Worm (Caenorhabditis elegans) whole organism, L1 larva: ENCODE results near the gene fbxb-64.

Experiments
- C34B4.2 ChIP-seq: sonication (generic microtip); optimal IDR thresholded peaks from 2 replicates; lab custom pipeline; 2017; ENCODE audit warnings: mild to moderate bottlenecking, missing genetic modification characterization, missing compliant biosample characterization
- dpl-1 ChIP-seq, 3 experiments: fragments of 150-350 bp in 2 of 3; sonication (generic microtip) in 1 of 3; optimal IDR thresholded peaks; 2 replicates each; lab custom pipeline; 2014 to 2017; ENCODE audit warnings: missing biosample characterization in 3 of 3, missing genetic modification characterization in 3 of 3, missing genetic modification reagents in 3 of 3
- elt-2 ChIP-seq: sonication (generic microtip); optimal IDR thresholded peaks from 2 replicates; lab custom pipeline; 2016; ENCODE audit warnings: missing genetic modification characterization, mild to moderate bottlenecking, inconsistent platforms, missing compliant biosample characterization, missing genetic modification reagents
- elt-3 ChIP-seq, 6 experiments: fragments of 150-350 bp in 1 of 6; sonication (generic microtip); optimal IDR thresholded peaks; 2 replicates each; lab custom pipeline; 2017 to 2018; ENCODE audit warnings: missing biosample characterization in 6 of 6, missing genetic modification characterization in 6 of 6, inconsistent platforms in 1 of 6
- fkh-10 ChIP-seq: sonication (generic microtip); optimal IDR thresholded peaks from 2 replicates; lab custom pipeline; 2017; ENCODE audit warnings: missing biosample characterization, missing genetic modification reagents, missing genetic modification characterization
- fos-1 ChIP-seq: fragments of 150-350 bp; optimal IDR thresholded peaks from 2 replicates; lab custom pipeline; 2014; ENCODE audit warnings: missing biosample characterization, missing genetic modification characterization
- irx-1 ChIP-seq: sonication (generic microtip); optimal IDR thresholded peaks from 2 replicates; lab custom pipeline; 2016; ENCODE audit warnings: missing genetic modification characterization, missing compliant biosample characterization
- jun-1 ChIP-seq: fragments of 150-350 bp; optimal IDR thresholded peaks from 2 replicates; lab custom pipeline; 2014; ENCODE audit warnings: missing biosample characterization, missing genetic modification reagents, missing genetic modification characterization
- nhr-11 ChIP-seq: fragments of 150-350 bp; optimal IDR thresholded peaks from 2 replicates; lab custom pipeline; 2014; ENCODE audit warnings: missing biosample characterization, missing genetic modification characterization
- nhr-12 ChIP-seq: sonication (generic microtip); optimal IDR thresholded peaks from 2 replicates; lab custom pipeline; 2017; ENCODE audit warnings: missing biosample characterization, missing genetic modification characterization
- unc-130 ChIP-seq: fragments of 150-350 bp; optimal IDR thresholded peaks from 2 replicates; lab custom pipeline; 2017; ENCODE audit warnings: missing biosample characterization, missing genetic modification characterization, inconsistent platforms
- unc-62 ChIP-seq: fragments of 150-350 bp; optimal IDR thresholded peaks from 2 replicates; lab custom pipeline; 2014; ENCODE audit warnings: missing biosample characterization, missing genetic modification reagents, missing genetic modification characterization
- ztf-11 ChIP-seq, 2 experiments: sonication (generic microtip); optimal IDR thresholded peaks; 2 replicates each; lab custom pipeline; 2016 to 2017; ENCODE audit warnings: missing genetic modification characterization in 2 of 2, missing biosample characterization in 1 of 2, missing compliant biosample characterization in 1 of 2
- ztf-4 ChIP-seq: fragments of 150-350 bp; optimal IDR thresholded peaks from 2 replicates; lab custom pipeline; 2014; ENCODE audit warnings: missing biosample characterization, missing genetic modification characterization

- TF ChIP-seq unc-130 (tag; lab: Kevin White, UChicago), result no peak
- TF ChIP-seq elt-2 (tag; lab: Kevin White, UChicago), result no peak
- no peak for TF ChIP-seq fkh-10 (GFP tag; lab: Kevin White, UChicago)
- TF ChIP-seq dpl-1 (GFP tag; optimal IDR thresholded peaks at IDR 0.05; lab: Kevin White, UChicago), result no peak
- TF ChIP-seq nhr-12 (tag; lab: Kevin White, UChicago), result no peak
- TF ChIP-seq C34B4.2, result no peak
- no peak for TF ChIP-seq ztf-11 (tag; optimal IDR thresholded peaks at IDR 0.05; lab: Kevin White, UChicago)
- no peak for TF ChIP-seq unc-62
- TF ChIP-seq elt-3 (tag; optimal IDR thresholded peaks at IDR 0.05; lab: Kevin White, UChicago), result no peak
- no peak for TF ChIP-seq fos-1 (tag; lab: Kevin White, UChicago)
- no peak for TF ChIP-seq ztf-4 (tag; lab: Kevin White, UChicago)
- TF ChIP-seq nhr-11 (tag; lab: Kevin White, UChicago), result no peak
- no peak for TF ChIP-seq jun-1 (tag; lab: Kevin White, UChicago)
- no peak for TF ChIP-seq irx-1 (tag; lab: Kevin White, UChicago)
These were observed 24.3 kb downstream of the fbxb-64 start for ce11 chrV:19337333-19337732.
